Fruit fly (Drosophila melanogaster) whole organism, pupa: ENCODE data around the gene CG32668.

ENCODE experiments used
- CG10348 ChIP-seq: fragments of 200-800 bp; sonication (Bioruptor generic); IDR thresholded peaks from 2 replicates; pipeline ENCODE4 v1.3.6; 2022; ENCODE audit warnings: missing biosample characterization, missing genetic modification characterization
- CG15710 ChIP-seq: fragments of 200-800 bp; sonication (Bioruptor generic); optimal IDR thresholded peaks from 2 replicates; lab custom pipeline; 2018; ENCODE audit warnings: missing biosample characterization, mild to moderate bottlenecking, missing genetic modification characterization, moderate library complexity
- D1 ChIP-seq: fragments of 200-800 bp; sonication (Bioruptor generic); optimal IDR thresholded peaks from 2 replicates; lab custom pipeline; 2018; ENCODE audit warnings: missing biosample characterization, mild to moderate bottlenecking, missing genetic modification characterization, moderate library complexity
- EcR ChIP-seq: fragments of 200-800 bp; sonication (Bioruptor generic); optimal IDR thresholded peaks from 3 replicates; lab custom pipeline; 2019; ENCODE audit warnings: missing biosample characterization, missing genetic modification characterization, mild to moderate bottlenecking, moderate library complexity, missing genetic modification reagents
- Pif1A ChIP-seq: fragments of 200-800 bp; sonication (Bioruptor generic); optimal IDR thresholded peaks from 3 replicates; lab custom pipeline; 2016; ENCODE audit warnings: missing biosample characterization, missing genetic modification characterization
- Pif1B ChIP-seq: fragments of 200-800 bp; sonication (Bioruptor generic); optimal IDR thresholded peaks from 3 replicates; lab custom pipeline; 2016; ENCODE audit warnings: missing biosample characterization, missing genetic modification characterization
- Snoo ChIP-seq: fragments of 200-800 bp; sonication (Bioruptor generic); optimal IDR thresholded peaks from 3 replicates; lab custom pipeline; 2017; ENCODE audit warnings: missing biosample characterization, mild to moderate bottlenecking, missing genetic modification characterization, inconsistent platforms
- gl ChIP-seq: fragments of 200-800 bp; sonication (Bioruptor generic); optimal IDR thresholded peaks from 2 replicates; lab custom pipeline; 2018; ENCODE audit warnings: missing biosample characterization, mild to moderate bottlenecking, missing genetic modification characterization

DNA sequence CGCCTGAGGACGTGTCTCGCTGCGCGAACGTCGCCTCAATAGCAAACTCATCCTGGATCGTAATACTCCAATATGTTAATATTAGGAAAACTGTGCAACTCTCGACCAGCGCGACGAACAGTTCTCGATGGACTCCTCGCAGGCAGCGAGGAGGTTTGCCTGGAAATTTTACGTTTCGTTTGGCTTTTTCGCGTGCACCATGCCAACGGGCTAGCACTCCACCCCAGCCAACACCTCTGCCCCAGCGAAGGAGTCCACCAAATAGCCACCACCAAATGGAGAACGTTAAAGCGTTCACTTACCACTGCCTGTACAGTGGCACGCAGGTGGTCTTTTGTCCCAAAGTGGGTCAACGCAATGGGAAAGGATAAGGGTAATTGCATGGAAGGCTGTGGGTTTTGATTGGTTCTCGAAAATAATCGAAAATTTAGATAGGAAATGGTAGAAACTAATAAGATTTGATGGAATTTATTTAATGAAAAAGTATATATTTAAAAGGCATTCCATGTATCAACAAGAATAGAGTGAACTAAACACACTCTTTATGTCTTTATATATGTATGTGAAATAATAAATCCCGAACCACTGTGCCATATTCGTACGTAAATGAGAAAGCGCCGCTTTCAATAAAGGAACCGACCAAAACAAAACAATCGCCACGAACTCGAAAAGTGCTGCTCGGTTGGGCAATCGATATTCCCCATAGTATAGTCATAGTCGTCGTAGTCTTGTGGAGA, at the start of gene CG32668:
- TF ChIP-seq CG10348 (no peak), D1 (tag; lab: Kevin White, UChicago) (no peak), Pif1A (no peak), Snoo (tag; lab: Kevin White, UChicago) (no peak), CG15710 (no peak), Pif1B (no peak), gl (tag; lab: Kevin White, UChicago) (no peak), EcR (GFP tag; lab: Kevin White, UChicago) (no peak)
